Worm (Caenorhabditis elegans) whole organism, L1 larva: ENCODE data around the gene dod-17.

Experiments
- C04F5.9 ChIP-seq: sonication (generic microtip); optimal IDR thresholded peaks from 2 replicates; lab custom pipeline; 2016; ENCODE audit warnings: missing genetic modification characterization, missing compliant biosample characterization
- Y116A8C.19 ChIP-seq: sonication (generic microtip); optimal IDR thresholded peaks from 2 replicates; lab custom pipeline; 2016; ENCODE audit warnings: missing compliant biosample characterization, missing genetic modification characterization, borderline replicate concordance
- ceh-63 ChIP-seq: fragments of 200-800 bp; sonication (Bioruptor generic); optimal IDR thresholded peaks from 2 replicates; lab custom pipeline; 2018; ENCODE audit warnings: mild to moderate bottlenecking, missing genetic modification characterization, missing compliant biosample characterization
- ceh-82 ChIP-seq, 3 experiments: fragments of 150-350 bp in 1 of 3; sonication (generic microtip) in 2 of 3; optimal IDR thresholded peaks; 2 replicates each; lab custom pipeline; 2014 to 2017; ENCODE audit warnings: missing biosample characterization in 3 of 3, missing genetic modification characterization in 3 of 3
- ceh-90 ChIP-seq: sonication (generic microtip); optimal IDR thresholded peaks from 2 replicates; lab custom pipeline; 2016; ENCODE audit warnings: missing genetic modification characterization, missing compliant biosample characterization
- dsc-1 ChIP-seq: sonication (generic microtip); optimal IDR thresholded peaks from 2 replicates; lab custom pipeline; 2016; ENCODE audit warnings: mild to moderate bottlenecking, missing genetic modification characterization, missing compliant biosample characterization
- efl-1 ChIP-seq, 4 experiments: fragments of 150-350 bp; optimal IDR thresholded peaks in 3 of 4; peaks in 1 of 4; 1 replicate in 1 of 4; 2 replicates in 3 of 4; lab custom pipeline; 2014; ENCODE audit warnings: missing biosample characterization in 2 of 4, missing genetic modification characterization in 2 of 4, missing genetic modification reagents in 2 of 4
- elt-2 ChIP-seq: sonication (generic microtip); optimal IDR thresholded peaks from 2 replicates; lab custom pipeline; 2016; ENCODE audit warnings: missing genetic modification characterization, mild to moderate bottlenecking, inconsistent platforms, missing compliant biosample characterization, missing genetic modification reagents
- ets-5 ChIP-seq: fragments of 200-800 bp; sonication (Bioruptor generic); IDR thresholded peaks from 2 replicates; pipeline ENCODE4 v1.3.6; 2022; ENCODE audit warnings: missing genetic modification characterization, missing compliant biosample characterization
- fkh-10 ChIP-seq: sonication (generic microtip); optimal IDR thresholded peaks from 2 replicates; lab custom pipeline; 2017; ENCODE audit warnings: missing biosample characterization, missing genetic modification reagents, missing genetic modification characterization
- fkh-8 ChIP-seq: sonication (generic microtip); optimal IDR thresholded peaks from 2 replicates; lab custom pipeline; 2016; ENCODE audit warnings: mild to moderate bottlenecking, missing genetic modification characterization, missing compliant biosample characterization
- fos-1 ChIP-seq: fragments of 150-350 bp; optimal IDR thresholded peaks from 2 replicates; lab custom pipeline; 2014; ENCODE audit warnings: missing biosample characterization, missing genetic modification characterization
- lin-14 ChIP-seq: fragments of 200-800 bp; sonication (Bioruptor generic); optimal IDR thresholded peaks from 2 replicates; lab custom pipeline; 2018; ENCODE audit warnings: mild to moderate bottlenecking, missing genetic modification characterization, moderate library complexity, missing compliant biosample characterization
- lin-15B ChIP-seq: fragments of 150-350 bp; sonication (generic microtip); optimal IDR thresholded peaks from 3 replicates; lab custom pipeline; 2014; ENCODE audit warnings: missing biosample characterization, missing genetic modification characterization
- lin-39 ChIP-seq: fragments of 150-350 bp; optimal IDR thresholded peaks from 2 replicates; lab custom pipeline; 2014; ENCODE audit warnings: missing biosample characterization, missing genetic modification reagents, missing genetic modification characterization
- lir-3 ChIP-seq: sonication (generic microtip); optimal IDR thresholded peaks from 2 replicates; lab custom pipeline; 2016; ENCODE audit warnings: mild to moderate bottlenecking, missing genetic modification characterization, moderate library complexity, missing compliant biosample characterization; ENCODE audit not compliant: poor library complexity
- lsy-2 ChIP-seq, 2 experiments: fragments of 150-350 bp; optimal IDR thresholded peaks; 2 replicates each; lab custom pipeline; 2014; ENCODE audit warnings: missing biosample characterization in 2 of 2, missing genetic modification characterization in 2 of 2
- mdl-1 ChIP-seq, 2 experiments: fragments of 150-350 bp; optimal IDR thresholded peaks; 2 replicates each; lab custom pipeline; 2014 to 2017; ENCODE audit warnings: missing biosample characterization in 2 of 2, missing genetic modification characterization in 2 of 2, inconsistent platforms in 1 of 2
- mep-1 ChIP-seq: fragments of 150-350 bp; optimal IDR thresholded peaks from 2 replicates; lab custom pipeline; 2014; ENCODE audit warnings: missing biosample characterization, missing genetic modification characterization
- nhr-11 ChIP-seq: fragments of 150-350 bp; optimal IDR thresholded peaks from 2 replicates; lab custom pipeline; 2014; ENCODE audit warnings: missing biosample characterization, missing genetic modification characterization
- nhr-20 ChIP-seq: sonication (generic microtip); optimal IDR thresholded peaks from 2 replicates; lab custom pipeline; 2016; ENCODE audit warnings: mild to moderate bottlenecking, missing genetic modification characterization, missing compliant biosample characterization
- nhr-47 ChIP-seq: sonication (generic microtip); optimal IDR thresholded peaks from 2 replicates; lab custom pipeline; 2016; ENCODE audit warnings: mild to moderate bottlenecking, missing genetic modification characterization, moderate library complexity, missing compliant biosample characterization
- nhr-71 ChIP-seq: sonication (generic microtip); optimal IDR thresholded peaks from 2 replicates; lab custom pipeline; 2016; ENCODE audit warnings: mild to moderate bottlenecking, missing genetic modification characterization, moderate library complexity, missing compliant biosample characterization
- nhr-77 ChIP-seq: fragments of 150-350 bp; optimal IDR thresholded peaks from 2 replicates; lab custom pipeline; 2014; ENCODE audit warnings: missing biosample characterization, missing genetic modification characterization
- nhr-85 ChIP-seq: sonication (generic microtip); peaks from one replicate; lab custom pipeline; 2016; ENCODE audit warnings: missing genetic modification characterization, inconsistent platforms, missing compliant biosample characterization
- pax-3 ChIP-seq: fragments of 200-800 bp; sonication (Bioruptor generic); optimal IDR thresholded peaks from 2 replicates; lab custom pipeline; 2018; ENCODE audit warnings: mild to moderate bottlenecking, missing genetic modification characterization, moderate library complexity, missing compliant biosample characterization
- pqm-1 ChIP-seq: sonication (generic microtip); optimal IDR thresholded peaks from 3 replicates; lab custom pipeline; 2017; ENCODE audit warnings: missing biosample characterization, missing genetic modification characterization
- rnt-1 ChIP-seq: sonication (generic microtip); optimal IDR thresholded peaks from 2 replicates; lab custom pipeline; 2016; ENCODE audit warnings: mild to moderate bottlenecking, missing genetic modification characterization, moderate library complexity, missing compliant biosample characterization
- skn-1 ChIP-seq: fragments of 150-350 bp; optimal IDR thresholded peaks from 2 replicates; lab custom pipeline; 2014; ENCODE audit warnings: missing biosample characterization, missing genetic modification characterization
- snpc-4 ChIP-seq: fragments of 150-350 bp; optimal IDR thresholded peaks from 2 replicates; lab custom pipeline; 2014; ENCODE audit warnings: missing biosample characterization, missing genetic modification characterization
- snu-23 ChIP-seq: sonication (generic microtip); optimal IDR thresholded peaks from 2 replicates; lab custom pipeline; 2016; ENCODE audit warnings: missing genetic modification characterization, missing compliant biosample characterization
- swsn-7 ChIP-seq: sonication (generic microtip); optimal IDR thresholded peaks from 2 replicates; lab custom pipeline; 2016; ENCODE audit warnings: missing genetic modification characterization, missing compliant biosample characterization
- unc-86 ChIP-seq: sonication (generic microtip); optimal IDR thresholded peaks from 2 replicates; lab custom pipeline; 2016; ENCODE audit warnings: missing genetic modification characterization, missing compliant biosample characterization
- unc-98 ChIP-seq: fragments of 200-800 bp; sonication (Bioruptor generic); IDR thresholded peaks from 2 replicates; pipeline ENCODE4 v1.3.6; 2022; ENCODE audit warnings: missing genetic modification characterization, missing compliant biosample characterization
- xbp-1 ChIP-seq: sonication (generic microtip); optimal IDR thresholded peaks from 2 replicates; lab custom pipeline; 2016; ENCODE audit warnings: missing genetic modification characterization, missing compliant biosample characterization
- zag-1 ChIP-seq: fragments of 150-350 bp; optimal IDR thresholded peaks from 2 replicates; lab custom pipeline; 2014; ENCODE audit warnings: missing biosample characterization, missing genetic modification characterization

The dod-17 gene

DNA sequence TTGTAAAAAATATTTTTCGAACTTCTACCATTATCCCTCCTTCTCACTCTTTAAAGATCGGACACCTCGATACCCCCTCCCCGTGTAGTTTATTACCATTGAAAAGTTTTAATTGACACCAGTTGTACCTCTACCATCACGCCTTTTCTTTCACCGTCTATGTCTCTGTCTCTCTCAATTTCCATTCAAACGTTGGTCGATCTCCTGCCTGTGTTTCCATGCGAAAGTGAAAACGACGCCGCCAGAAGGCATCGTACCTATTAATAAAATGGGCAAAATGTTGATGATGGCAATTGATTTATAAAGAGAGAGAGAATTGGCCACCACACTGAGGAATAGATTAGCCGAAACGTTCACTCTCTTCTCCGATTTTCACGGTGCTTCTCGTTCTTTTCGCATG, 37.1 kb downstream of the dod-17 start (continued):
- no peak for TF ChIP-seq ceh-63 (GFP tag; lab: Kevin White, UChicago)
- no peak for TF ChIP-seq ceh-90 (tag; lab: Kevin White, UChicago)
- TF ChIP-seq nhr-77 (tag; lab: Kevin White, UChicago) = no peak
- TF ChIP-seq zag-1 = no peak
- no peak for TF ChIP-seq swsn-7 (tag; lab: Kevin White, UChicago)
- TF ChIP-seq xbp-1 (tag; lab: Kevin White, UChicago) = no peak
- peak; percentile 17 for TF ChIP-seq nhr-20 (tag; lab: Kevin White, UChicago)
- TF ChIP-seq lin-39 = no peak
- no peak for TF ChIP-seq snpc-4
- TF ChIP-seq rnt-1 (tag; lab: Kevin White, UChicago) = peak; percentile 17
- TF ChIP-seq pqm-1 = no peak
- peak; percentile 5 for TF ChIP-seq nhr-71 (tag; lab: Kevin White, UChicago)
- TF ChIP-seq nhr-11 (tag; lab: Kevin White, UChicago) = no peak
- TF ChIP-seq efl-1 (optimal IDR thresholded peaks at IDR 0.05; lab: Kevin White, UChicago) = no peak
- peak in 1 of 2 experiments; percentile 35 for TF ChIP-seq efl-1 (GFP tag; optimal IDR thresholded peaks at IDR 0.05 in 1 of 2; lab: Kevin White, UChicago)
- TF ChIP-seq lin-15B (tag; lab: Kevin White, UChicago) = no peak
- TF ChIP-seq C04F5.9 (tag; lab: Kevin White, UChicago) = no peak
- no peak for TF ChIP-seq lir-3
- no peak for TF ChIP-seq skn-1 (tag; lab: Kevin White, UChicago)
- TF ChIP-seq ets-5 (GFP tag; lab: Robert Waterston, UW) = no peak

ce11 chrIV:13013711-13014341, 37.7 kb downstream of the dod-17 start:
- peak; percentile 82 for TF ChIP-seq snpc-4
- peak; percentile 20 for TF ChIP-seq lin-14 (GFP tag; lab: Kevin White, UChicago)
- no peak for TF ChIP-seq fos-1
- TF ChIP-seq nhr-85 (tag; lab: Kevin White, UChicago) = peak; percentile 87
- no peak for TF ChIP-seq unc-98 (GFP tag; lab: Robert Waterston, UW)
- no peak for TF ChIP-seq unc-86 (tag; lab: Kevin White, UChicago)

DNA sequence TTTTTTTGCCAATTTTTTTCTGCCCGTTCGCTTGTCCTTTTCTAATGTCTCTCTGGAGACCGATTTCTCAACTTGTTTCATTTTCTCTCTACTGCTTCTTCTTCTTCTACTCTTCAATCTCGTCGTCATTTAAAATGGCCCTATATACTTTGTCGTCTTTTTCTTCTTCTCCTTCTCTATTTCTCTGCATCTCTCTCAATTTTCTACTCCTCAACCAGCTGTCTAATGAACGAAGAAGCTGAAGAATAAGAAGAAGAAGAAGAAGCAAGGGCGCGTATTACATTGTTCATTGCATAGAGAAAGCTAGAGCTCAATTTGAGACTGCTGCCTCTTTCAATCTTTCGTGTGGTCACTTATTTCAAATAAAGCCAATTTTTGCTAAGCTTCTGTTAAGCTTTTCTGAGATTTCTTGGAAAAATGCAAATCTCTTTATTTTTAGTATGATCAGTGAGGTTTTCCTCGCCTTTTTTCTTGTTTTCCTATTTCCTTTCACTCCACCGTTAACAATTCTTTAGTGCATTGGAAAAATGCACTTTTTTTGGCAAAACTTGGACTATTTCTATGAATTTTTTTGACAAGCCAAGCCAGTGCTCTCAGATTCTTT, 39.8 kb downstream of the dod-17 start:
- TF ChIP-seq rnt-1 (tag; lab: Kevin White, UChicago) = peak; percentile 30
- peak; percentile 27 for TF ChIP-seq mep-1 (tag; lab: Kevin White, UChicago)
- TF ChIP-seq nhr-47 (tag; lab: Kevin White, UChicago) = peak; percentile 43
- peak; percentile 87 for TF ChIP-seq lin-14 (GFP tag; lab: Kevin White, UChicago)
- peak; percentile 89 for TF ChIP-seq dsc-1 (tag; lab: Kevin White, UChicago)
- TF ChIP-seq pax-3 (tag; lab: Kevin White, UChicago) = peak; percentile 28
- peak in 1 of 3 experiments; percentile 11 for TF ChIP-seq ceh-82 (tag; optimal IDR thresholded peaks at IDR 0.05; lab: Kevin White, UChicago)
- TF ChIP-seq mdl-1 (tag; optimal IDR thresholded peaks at IDR 0.05; lab: Kevin White, UChicago) = no peak
- TF ChIP-seq unc-98 (GFP tag; lab: Robert Waterston, UW) = no peak
- TF ChIP-seq nhr-71 (tag; lab: Kevin White, UChicago) = peak; percentile 37
- TF ChIP-seq pqm-1 = no peak
- TF ChIP-seq Y116A8C.19 = no peak
- peak; percentile 24 to 29 for TF ChIP-seq efl-1 (optimal IDR thresholded peaks at IDR 0.05; lab: Kevin White, UChicago)
- TF ChIP-seq efl-1 (GFP tag; optimal IDR thresholded peaks at IDR 0.05 in 1 of 2; lab: Kevin White, UChicago) = no peak
- peak; percentile 31 for TF ChIP-seq snu-23 (GFP tag; lab: Kevin White, UChicago)
- peak; percentile 15 for TF ChIP-seq swsn-7 (tag; lab: Kevin White, UChicago)
- peak in 1 of 2 experiments; percentile 35 for TF ChIP-seq lsy-2 (tag; optimal IDR thresholded peaks at IDR 0.05; lab: Kevin White, UChicago)
- TF ChIP-seq lin-39 = no peak
- TF ChIP-seq elt-2 (tag; lab: Kevin White, UChicago) = no peak
- TF ChIP-seq fkh-8 = peak; percentile 53
- peak; percentile 11 for TF ChIP-seq fkh-10 (GFP tag; lab: Kevin White, UChicago)
